Worm (Caenorhabditis elegans): ENCODE measurements around the gene F28F8.7.
A peak's percentile ranks its signal among the peaks of the same experiment; 100 is the strongest.

The F28F8.7 gene

ce11 chrV:15571006-15571526 lies 19.4 kb downstream of the F28F8.7 start, which contains the start of gene fbxa-95:
Gene fbxa-95, plus strand, starts transcription at chrV:15571476.
- TF ChIP-seq lin-13 (GFP tag; optimal IDR thresholded peaks at IDR 0.05) (no peak), lin-39 (tag; optimal IDR thresholded peaks at IDR 0.05) (no peak), nhr-25 (tag; optimal IDR thresholded peaks at IDR 0.05) (no peak), elt-3 (tag; optimal IDR thresholded peaks at IDR 0.05) (no peak), ceh-82 (tag; optimal IDR thresholded peaks at IDR 0.05) (no peak), nhr-6 (tag; optimal IDR thresholded peaks at IDR 0.05) (no peak), skn-1 (tag; optimal IDR thresholded peaks at IDR 0.05) (no peak), nhr-21 (tag; optimal IDR thresholded peaks at IDR 0.05) (no peak), sma-3 (GFP tag; optimal IDR thresholded peaks at IDR 0.05) (no peak), alr-1 (tag; optimal IDR thresholded peaks at IDR 0.05) (no peak), F13H6.1 (tag; optimal IDR thresholded peaks at IDR 0.05) (no peak), nhr-129 (tag; optimal IDR thresholded peaks at IDR 0.05) (no peak), ztf-4 (tag; optimal IDR thresholded peaks at IDR 0.05) (no peak)

ce11 chrV:15569702-15570430 lies 20.6 kb downstream of the F28F8.7 start, which contains the start of gene lsm-5:
Gene lsm-5, plus strand, starts transcription at chrV:15570380.
- no peak for TF ChIP-seq nhr-12 (tag; optimal IDR thresholded peaks at IDR 0.05)
- peak; percentile 66 for TF ChIP-seq C34F6.9 (tag; optimal IDR thresholded peaks at IDR 0.05)
- peak; percentile 88 for TF ChIP-seq unc-55 (GFP tag; optimal IDR thresholded peaks at IDR 0.05)
- TF ChIP-seq peb-1 (tag; optimal IDR thresholded peaks at IDR 0.05) = no peak
- peak; percentile 44 for TF ChIP-seq sma-9 (GFP tag; optimal IDR thresholded peaks at IDR 0.05)
- TF ChIP-seq sma-9 (tag; optimal IDR thresholded peaks at IDR 0.05) = no peak
- no peak for TF ChIP-seq ztf-11 (tag; optimal IDR thresholded peaks at IDR 0.05)
- TF ChIP-seq Y55F3AM.14 (GFP tag; optimal IDR thresholded peaks at IDR 0.05) = no peak
- TF ChIP-seq zag-1 (tag; optimal IDR thresholded peaks at IDR 0.05) = no peak
- TF ChIP-seq nhr-129 (tag; optimal IDR thresholded peaks at IDR 0.05) = peak; percentile 77
- TF ChIP-seq sem-4 (tag; optimal IDR thresholded peaks at IDR 0.05) = no peak
- TF ChIP-seq lin-13 (GFP tag; optimal IDR thresholded peaks at IDR 0.05) = peak; percentile 26
- TF ChIP-seq dmd-4 (tag; optimal IDR thresholded peaks at IDR 0.05) = no peak
- peak; percentile 40 for TF ChIP-seq nhr-25 (tag; optimal IDR thresholded peaks at IDR 0.05)
- peak; percentile 39 for TF ChIP-seq sma-3 (GFP tag; optimal IDR thresholded peaks at IDR 0.05)
- TF ChIP-seq unc-39 (tag; optimal IDR thresholded peaks at IDR 0.05) = no peak
- no peak for TF ChIP-seq alr-1 (tag; optimal IDR thresholded peaks at IDR 0.05)
- TF ChIP-seq ztf-1 (GFP tag; conservative IDR thresholded peaks at IDR 0.05) = no peak
- no peak for TF ChIP-seq ZK546.5 (tag; optimal IDR thresholded peaks at IDR 0.05)
- no peak for TF ChIP-seq skn-1 (tag; optimal IDR thresholded peaks at IDR 0.05)
- peak; percentile 84 for TF ChIP-seq R02D3.7 (tag; optimal IDR thresholded peaks at IDR 0.05)
- peak; percentile 25 for TF ChIP-seq ceh-16 (tag; optimal IDR thresholded peaks at IDR 0.05)
- TF ChIP-seq snpc-4 (tag; optimal IDR thresholded peaks at IDR 0.05) = peak; percentile 22
- TF ChIP-seq blmp-1 (tag; optimal IDR thresholded peaks at IDR 0.05; ENCODE audit: insufficient read depth) = no peak
- TF ChIP-seq crh-2 (tag; optimal IDR thresholded peaks at IDR 0.05) = peak; percentile 61
- no peak for TF ChIP-seq elt-1 (tag; optimal IDR thresholded peaks at IDR 0.05)
- TF ChIP-seq mab-5 (tag; optimal IDR thresholded peaks at IDR 0.05) = no peak
- TF ChIP-seq nhr-10 (tag; optimal IDR thresholded peaks at IDR 0.05) = no peak
- TF ChIP-seq nhr-237 (tag; optimal IDR thresholded peaks at IDR 0.05) = no peak
- TF ChIP-seq fos-1 (tag; optimal IDR thresholded peaks at IDR 0.05) = peak; percentile 27
- no peak for TF ChIP-seq mbf-1 (tag; optimal IDR thresholded peaks at IDR 0.05)
- TF ChIP-seq mdl-1 (tag; optimal IDR thresholded peaks at IDR 0.05) = no peak
- peak; percentile 40 for TF ChIP-seq nhr-21 (tag; optimal IDR thresholded peaks at IDR 0.05)
- peak in 1 of 2 experiments; percentile 80 for TF ChIP-seq lsy-2 (tag; optimal IDR thresholded peaks at IDR 0.05)
- TF ChIP-seq F13H6.1 (tag; optimal IDR thresholded peaks at IDR 0.05) = peak; percentile 37
- TF ChIP-seq ama-1 (optimal IDR thresholded peaks at IDR 0.05) = peak; percentile 95
- no peak for TF ChIP-seq lin-39 (tag; optimal IDR thresholded peaks at IDR 0.05)
- TF ChIP-seq nhr-77 (tag; optimal IDR thresholded peaks at IDR 0.05) = no peak
- TF ChIP-seq nhr-23 (tag; optimal IDR thresholded peaks at IDR 0.05) = no peak
- TF ChIP-seq nhr-6 (tag; optimal IDR thresholded peaks at IDR 0.05) = peak; percentile 36
- TF ChIP-seq gmeb-1 (tag; optimal IDR thresholded peaks at IDR 0.05) = peak; percentile 93

Measured in whole organism, L2 larva.